Fruit fly (Drosophila melanogaster) whole organism, adult: ENCODE measurements around the gene Hira.

Source experiments
- CG11617 ChIP-seq: fragments of 200-800 bp; sonication (Bioruptor generic); optimal IDR thresholded peaks from 2 replicates; lab custom pipeline; 2017; ENCODE audit warnings: mild to moderate bottlenecking, missing biosample characterization, missing genetic modification reagents, missing genetic modification characterization
- CG12768 ChIP-seq: fragments of 200-800 bp; sonication (Bioruptor generic); optimal IDR thresholded peaks from 2 replicates; lab custom pipeline; 2017; ENCODE audit warnings: missing biosample characterization, missing genetic modification characterization, mild to moderate bottlenecking, moderate library complexity, missing genetic modification reagents
- CG14711 ChIP-seq: fragments of 200-800 bp; sonication (Bioruptor generic); optimal IDR thresholded peaks from 2 replicates; lab custom pipeline; 2018; ENCODE audit warnings: missing biosample characterization, mild to moderate bottlenecking, missing genetic modification characterization, moderate library complexity
- CG1620 ChIP-seq: fragments of 200-800 bp; sonication (Bioruptor generic); optimal IDR thresholded peaks from 2 replicates; lab custom pipeline; 2016; ENCODE audit warnings: missing biosample characterization, missing genetic modification characterization
- CG33017 ChIP-seq: fragments of 200-800 bp; sonication (Bioruptor generic); optimal IDR thresholded peaks from 2 replicates; lab custom pipeline; 2018; ENCODE audit warnings: missing biosample characterization, mild to moderate bottlenecking, missing genetic modification characterization, moderate library complexity
- CG5204 ChIP-seq: fragments of 200-800 bp; sonication (Bioruptor generic); optimal IDR thresholded peaks from 2 replicates; lab custom pipeline; 2016; ENCODE audit warnings: missing biosample characterization, missing genetic modification characterization
- CG7045 ChIP-seq: fragments of 200-800 bp; sonication (Bioruptor generic); optimal IDR thresholded peaks from 2 replicates; lab custom pipeline; 2017; ENCODE audit warnings: missing biosample characterization, mild to moderate bottlenecking, missing genetic modification characterization
- CG7101 ChIP-seq: fragments of 200-800 bp; sonication (Bioruptor generic); optimal IDR thresholded peaks from 2 replicates; lab custom pipeline; 2018; ENCODE audit warnings: missing biosample characterization, mild to moderate bottlenecking, missing genetic modification characterization, moderate library complexity
- Clk ChIP-seq: fragments of 200-800 bp; sonication (Bioruptor generic); optimal IDR thresholded peaks from 2 replicates; lab custom pipeline; 2017; ENCODE audit warnings: missing biosample characterization, missing genetic modification characterization
- Crg-1 ChIP-seq: fragments of 200-800 bp; sonication (Bioruptor generic); optimal IDR thresholded peaks from 2 replicates; lab custom pipeline; 2016; ENCODE audit warnings: missing biosample characterization, missing genetic modification characterization
- Hr96 ChIP-seq: fragments of 200-800 bp; sonication (Bioruptor generic); optimal IDR thresholded peaks from 2 replicates; lab custom pipeline; 2016; ENCODE audit warnings: missing biosample characterization, missing genetic modification characterization
- Mnt ChIP-seq: fragments of 200-800 bp; sonication (Bioruptor generic); optimal IDR thresholded peaks from 2 replicates; lab custom pipeline; 2016; ENCODE audit warnings: missing biosample characterization, mild to moderate bottlenecking, missing genetic modification characterization
- bab1 ChIP-seq: fragments of 200-800 bp; sonication (Bioruptor generic); optimal IDR thresholded peaks from 3 replicates; lab custom pipeline; 2019; ENCODE audit warnings: missing biosample characterization, mild to moderate bottlenecking, missing genetic modification characterization, moderate library complexity
- cic ChIP-seq: fragments of 200-800 bp; sonication (Bioruptor generic); optimal IDR thresholded peaks from 2 replicates; lab custom pipeline; 2017; ENCODE audit warnings: missing biosample characterization, mild to moderate bottlenecking, missing genetic modification characterization, moderate library complexity
- cnc ChIP-seq, 2 experiments: fragments of >200 bp; optimal IDR thresholded peaks; 2 replicates each; lab custom pipeline; 2017
- kay ChIP-seq: fragments of 200-800 bp; sonication (Bioruptor generic); peaks from one replicate; lab custom pipeline; 2016; ENCODE audit warnings: missing biosample characterization, missing genetic modification characterization, borderline replicate concordance
- ovo ChIP-seq: fragments of 200-800 bp; sonication (Bioruptor generic); optimal IDR thresholded peaks from 2 replicates; lab custom pipeline; 2016; ENCODE audit warnings: missing biosample characterization, missing genetic modification characterization
- pad ChIP-seq: fragments of 200-800 bp; sonication (Bioruptor generic); optimal IDR thresholded peaks from 3 replicates; lab custom pipeline; 2017; ENCODE audit warnings: missing biosample characterization, missing genetic modification characterization, mild to moderate bottlenecking, moderate library complexity, missing genetic modification reagents
- tj ChIP-seq: fragments of 200-800 bp; sonication (Bioruptor generic); optimal IDR thresholded peaks from 3 replicates; lab custom pipeline; 2017; ENCODE audit warnings: missing biosample characterization, mild to moderate bottlenecking, missing genetic modification characterization, moderate library complexity
- toe ChIP-seq: fragments of 200-800 bp; sonication (Bioruptor generic); optimal IDR thresholded peaks from 2 replicates; lab custom pipeline; 2016; ENCODE audit warnings: missing biosample characterization, missing genetic modification characterization

The Hira gene

DNA sequence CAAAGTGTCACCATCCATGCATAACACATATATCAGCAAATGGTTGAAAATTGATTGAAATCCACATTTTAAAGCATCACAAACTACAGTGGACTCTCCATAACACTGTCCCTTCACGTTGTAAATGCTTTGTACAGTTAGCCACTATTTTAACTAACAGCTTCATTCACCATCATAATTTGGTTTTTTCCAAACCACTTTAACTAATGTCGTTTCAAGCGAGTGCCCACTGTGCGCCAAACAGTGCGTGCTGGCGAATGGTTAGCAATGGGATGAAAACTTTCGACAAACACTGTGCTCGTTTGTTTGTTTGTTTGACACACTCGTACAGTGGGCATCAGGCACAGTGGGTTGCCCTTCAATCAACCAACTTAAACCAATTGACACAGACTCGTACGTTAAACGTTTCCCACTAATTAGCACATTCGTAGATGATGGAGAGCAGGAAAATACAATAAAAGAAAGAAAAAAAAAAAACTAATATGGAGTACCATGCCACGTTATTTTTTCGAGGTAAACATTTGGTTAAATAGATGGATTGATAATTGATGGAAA is 21.6 kb upstream of the Hira start:
- TF ChIP-seq toe (GFP tag; lab: Kevin White, UChicago): peak; percentile 84
- peak; percentile 91 for TF ChIP-seq CG5204 (GFP tag; lab: Kevin White, UChicago)
- TF ChIP-seq CG14711 (tag; lab: Kevin White, UChicago): peak; percentile 90
- peak; percentile 83 for TF ChIP-seq Clk (GFP tag; lab: Kevin White, UChicago)
- TF ChIP-seq CG11617 (GFP tag; lab: Kevin White, UChicago): peak; percentile 52
- TF ChIP-seq tj: peak; percentile 74
- TF ChIP-seq Hr96: peak; percentile 82
- peak; percentile 48 for TF ChIP-seq cic (GFP tag; lab: Kevin White, UChicago)
- no peak for TF ChIP-seq cnc (optimal IDR thresholded peaks at IDR 0.05; lab: Kevin White, UChicago)
- peak; percentile 95 for TF ChIP-seq CG7101 (tag; lab: Kevin White, UChicago)
- peak; percentile 90 for TF ChIP-seq CG1620 (GFP tag; lab: Kevin White, UChicago)
- peak; percentile 91 for TF ChIP-seq CG12768 (GFP tag; lab: Kevin White, UChicago)
- TF ChIP-seq bab1 (GFP tag; lab: Kevin White, UChicago): peak; percentile 87
- peak; percentile 86 for TF ChIP-seq Crg-1
- peak; percentile 84 for TF ChIP-seq pad (GFP tag; lab: Kevin White, UChicago)
- peak; percentile 89 for TF ChIP-seq CG33017 (tag; lab: Kevin White, UChicago)
- peak; percentile 84 for TF ChIP-seq CG7045
- peak; percentile 81 for TF ChIP-seq Mnt (GFP tag; lab: Kevin White, UChicago)
- TF ChIP-seq kay (GFP tag; lab: Kevin White, UChicago): no peak
- peak; percentile 12 for TF ChIP-seq ovo (GFP tag; lab: Kevin White, UChicago)

DNA sequence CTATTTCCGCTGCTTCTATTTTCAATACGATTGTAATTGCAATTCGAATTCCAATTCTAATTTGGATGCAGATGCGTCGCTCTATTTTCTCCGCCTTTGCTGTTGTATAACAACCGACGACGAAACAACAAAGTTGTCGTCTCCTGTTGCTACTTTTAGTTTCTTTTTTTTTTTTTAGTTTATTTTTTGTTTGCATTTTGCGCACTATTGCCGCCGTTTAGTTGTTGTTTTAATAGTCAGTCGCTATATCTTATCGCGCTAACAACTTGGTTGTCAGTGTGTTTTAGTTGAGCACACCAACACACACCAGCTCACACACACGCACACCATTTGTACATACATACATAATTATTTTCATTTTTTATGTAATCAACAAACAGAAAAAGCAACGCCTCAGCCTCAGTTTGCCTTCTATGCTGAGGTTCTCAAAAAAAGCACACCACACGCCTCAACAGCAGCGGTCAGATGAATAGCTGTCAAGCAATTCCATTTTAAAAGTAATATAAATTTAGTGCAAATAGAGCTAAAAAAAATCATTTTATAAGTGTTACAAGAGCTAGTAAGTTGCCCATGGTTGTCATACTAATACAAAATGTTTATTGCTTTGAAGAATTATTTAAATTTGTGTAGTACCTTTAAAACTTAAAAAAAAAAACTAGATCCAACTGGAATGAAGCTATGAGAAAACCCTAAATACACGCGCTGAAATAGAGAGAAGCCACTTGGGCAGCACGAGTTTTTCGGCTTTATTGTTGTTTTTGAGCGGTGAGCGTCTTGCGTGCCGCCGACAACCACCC is 20.4 kb upstream of the Hira start:
- peak; percentile 10 for TF ChIP-seq CG11617 (GFP tag; lab: Kevin White, UChicago)
- peak; percentile 40 for TF ChIP-seq CG14711 (tag; lab: Kevin White, UChicago)
- peak; percentile 26 for TF ChIP-seq tj
- no peak for TF ChIP-seq cnc (optimal IDR thresholded peaks at IDR 0.05; lab: Kevin White, UChicago)
- TF ChIP-seq Crg-1: no peak
- TF ChIP-seq CG7101 (tag; lab: Kevin White, UChicago): peak; percentile 69
- no peak for TF ChIP-seq bab1 (GFP tag; lab: Kevin White, UChicago)
- TF ChIP-seq CG5204 (GFP tag; lab: Kevin White, UChicago): no peak
- TF ChIP-seq CG1620 (GFP tag; lab: Kevin White, UChicago): peak; percentile 20
- no peak for TF ChIP-seq kay (GFP tag; lab: Kevin White, UChicago)
- peak; percentile 31 for TF ChIP-seq CG12768 (GFP tag; lab: Kevin White, UChicago)
- TF ChIP-seq CG7045: no peak
- TF ChIP-seq cic (GFP tag; lab: Kevin White, UChicago): peak; percentile 16
- peak; percentile 21 for TF ChIP-seq ovo (GFP tag; lab: Kevin White, UChicago)
- peak; percentile 15 for TF ChIP-seq Mnt (GFP tag; lab: Kevin White, UChicago)
- peak; percentile 41 for TF ChIP-seq pad (GFP tag; lab: Kevin White, UChicago)
- peak; percentile 43 for TF ChIP-seq CG33017 (tag; lab: Kevin White, UChicago)
- no peak for TF ChIP-seq Hr96

DNA sequence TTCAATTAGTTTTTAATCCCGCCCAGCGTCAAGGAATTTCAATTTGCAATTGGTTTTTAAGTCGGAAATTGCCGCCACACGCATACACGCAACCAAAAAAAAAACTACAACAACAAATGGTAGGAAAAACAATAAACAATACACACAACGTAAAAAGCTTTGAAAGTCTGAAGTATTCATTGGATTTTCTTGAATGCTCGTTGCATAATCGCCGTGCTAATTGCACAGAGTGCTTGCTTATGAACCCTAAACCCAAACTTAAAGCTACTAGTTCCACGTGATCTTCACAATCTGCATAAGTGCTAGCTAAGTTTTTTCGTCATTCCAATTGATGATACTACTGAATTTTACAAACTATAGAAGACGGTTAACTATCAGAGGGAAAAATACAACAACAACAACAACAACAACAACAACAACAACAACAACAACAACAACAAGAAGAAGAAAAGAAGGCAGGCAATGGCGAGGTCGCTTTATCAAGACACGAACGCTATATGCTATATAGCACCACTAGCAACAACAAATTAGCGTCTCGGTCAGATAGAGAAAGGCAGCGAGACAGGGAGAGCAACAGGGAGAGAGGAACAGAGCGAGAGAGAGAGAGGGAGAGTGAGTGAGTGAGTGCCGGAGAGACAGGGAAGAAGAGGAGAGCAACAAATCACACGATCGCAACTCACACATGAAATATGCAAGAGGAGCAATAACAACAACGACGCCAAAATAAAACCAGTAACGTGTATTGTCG is 19.6 kb upstream of the Hira start:
- peak; percentile 85 for TF ChIP-seq Mnt (GFP tag; lab: Kevin White, UChicago)
- TF ChIP-seq CG1620 (GFP tag; lab: Kevin White, UChicago): peak; percentile 43
- TF ChIP-seq CG7101 (tag; lab: Kevin White, UChicago): peak; percentile 55
- TF ChIP-seq ovo (GFP tag; lab: Kevin White, UChicago): peak; percentile 28
- TF ChIP-seq toe (GFP tag; lab: Kevin White, UChicago): no peak
- peak; percentile 4 for TF ChIP-seq Crg-1
- TF ChIP-seq CG5204 (GFP tag; lab: Kevin White, UChicago): no peak
- TF ChIP-seq cic (GFP tag; lab: Kevin White, UChicago): peak; percentile 79
- peak; percentile 74 for TF ChIP-seq tj
- peak; percentile 33 for TF ChIP-seq pad (GFP tag; lab: Kevin White, UChicago)
- TF ChIP-seq Hr96: peak; percentile 30
- no peak for TF ChIP-seq CG11617 (GFP tag; lab: Kevin White, UChicago)

DNA sequence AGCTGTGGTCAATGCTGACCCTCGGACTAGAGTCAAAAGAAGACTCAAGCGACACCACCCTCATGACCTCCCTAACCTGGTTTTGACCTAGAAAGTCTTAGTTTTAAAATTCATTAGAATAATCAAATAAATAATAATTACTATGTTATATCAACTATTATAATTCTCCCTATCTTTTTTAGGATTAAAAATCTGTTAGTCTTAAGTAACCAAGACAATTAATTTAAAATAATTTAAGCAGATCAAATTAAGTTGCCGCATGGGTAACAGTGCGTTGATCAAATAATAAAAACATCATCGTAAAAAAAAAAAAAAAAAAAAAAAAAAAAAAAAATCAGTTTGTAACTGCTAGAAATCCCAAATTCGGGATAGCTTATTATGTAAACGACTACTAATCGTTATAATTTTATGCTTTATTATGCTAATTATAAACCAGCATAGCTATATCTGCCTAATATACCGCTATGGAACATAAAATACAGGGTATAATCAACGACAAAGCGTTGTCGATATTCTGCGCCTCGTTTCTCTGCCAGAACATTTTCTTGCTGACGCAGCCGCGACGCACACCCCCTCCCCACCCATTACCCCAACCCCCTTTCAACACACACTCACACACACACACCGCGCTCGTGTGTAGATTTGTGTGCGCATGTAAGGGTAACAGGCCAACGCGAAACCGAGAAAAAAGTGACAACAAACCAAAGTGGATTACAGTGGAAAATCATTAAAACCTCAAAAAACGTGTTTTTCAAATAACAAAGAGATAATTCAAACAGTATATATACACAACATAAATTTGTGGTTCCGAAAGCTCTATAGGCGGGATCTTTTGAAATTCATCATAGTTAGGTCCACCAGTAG is 18.7 kb upstream of the Hira start:
- TF ChIP-seq CG11617 (GFP tag; lab: Kevin White, UChicago) (peak; percentile 79), Clk (GFP tag; lab: Kevin White, UChicago) (peak; percentile 3), CG33017 (tag; lab: Kevin White, UChicago) (peak; percentile 61), Crg-1 (peak; percentile 57), CG14711 (tag; lab: Kevin White, UChicago) (peak; percentile 75), CG7045 (peak; percentile 34), CG1620 (GFP tag; lab: Kevin White, UChicago) (peak; percentile 62), CG5204 (GFP tag; lab: Kevin White, UChicago) (peak; percentile 20), CG7101 (tag; lab: Kevin White, UChicago) (peak; percentile 89), cic (GFP tag; lab: Kevin White, UChicago) (peak; percentile 70), bab1 (GFP tag; lab: Kevin White, UChicago) (peak; percentile 96), pad (GFP tag; lab: Kevin White, UChicago) (peak; percentile 75), Mnt (GFP tag; lab: Kevin White, UChicago) (peak; percentile 82), Hr96 (peak; percentile 74), tj (peak; percentile 100), CG12768 (GFP tag; lab: Kevin White, UChicago) (peak; percentile 63)
